Worm (Caenorhabditis elegans) whole organism, young adult: ENCODE measurements around the gene inpp-5K.

Experiments
- B0019.2 ChIP-seq: fragments of 200-800 bp; sonication (Bioruptor generic); conservative IDR thresholded peaks from 2 replicates; pipeline ENCODE4 v1.3.6; 2022; ENCODE audit warnings: missing genetic modification reagents, missing genetic modification characterization, missing compliant biosample characterization
- B0035.1 ChIP-seq: sonication (generic microtip); optimal IDR thresholded peaks from 2 replicates; lab custom pipeline; 2016; ENCODE audit warnings: missing genetic modification characterization, mild to moderate bottlenecking, missing compliant biosample characterization, missing genotype, missing genetic modification reagents
- C06A6.2 ChIP-seq: fragments of 200-800 bp; sonication (Bioruptor generic); conservative IDR thresholded peaks from 2 replicates; pipeline ENCODE4 v1.3.6; 2022; ENCODE audit warnings: missing genetic modification characterization, missing compliant biosample characterization
- F37B4.10 ChIP-seq: fragments of 200-800 bp; sonication (Bioruptor generic); IDR thresholded peaks from 2 replicates; pipeline ENCODE4 v1.3.6; 2022; ENCODE audit warnings: missing genetic modification characterization, missing compliant biosample characterization
- F39B2.1 ChIP-seq: fragments of 200-800 bp; sonication (Bioruptor generic); IDR thresholded peaks from 2 replicates; pipeline ENCODE4 v1.3.6; 2022; ENCODE audit warnings: missing genetic modification reagents, missing genetic modification characterization, missing compliant biosample characterization
- F49E8.2 ChIP-seq: sonication (generic microtip); optimal IDR thresholded peaks from 3 replicates; lab custom pipeline; 2017; ENCODE audit warnings: missing genetic modification characterization, mild to moderate bottlenecking, missing compliant biosample characterization, antibody characterized with exemption, moderate library complexity; ENCODE audit not compliant: insufficient read depth
- F55B11.4 ChIP-seq: sonication (generic microtip); optimal IDR thresholded peaks from 2 replicates; lab custom pipeline; 2016; ENCODE audit warnings: missing compliant biosample characterization, missing genetic modification characterization, borderline replicate concordance; ENCODE audit not compliant: insufficient read depth
- K11D2.4 ChIP-seq: fragments of 200-800 bp; sonication (Bioruptor generic); IDR thresholded peaks from 2 replicates; pipeline ENCODE4 v1.3.6; 2022; ENCODE audit warnings: missing genetic modification reagents, missing genetic modification characterization, missing compliant biosample characterization
- Y56A3A.18 ChIP-seq: fragments of 200-800 bp; sonication (Bioruptor generic); IDR thresholded peaks from 2 replicates; pipeline ENCODE4 v1.3.6; 2022; ENCODE audit warnings: missing genetic modification reagents, missing genetic modification characterization, missing compliant biosample characterization
- aptf-3 ChIP-seq: fragments of 200-800 bp; sonication (Bioruptor generic); IDR thresholded peaks from 2 replicates; pipeline ENCODE4 v1.3.6; 2022; ENCODE audit warnings: missing genetic modification characterization, missing compliant biosample characterization
- atf-7 ChIP-seq: sonication (generic microtip); optimal IDR thresholded peaks from 2 replicates; lab custom pipeline; 2017; ENCODE audit warnings: mild to moderate bottlenecking, missing genetic modification characterization, missing compliant biosample characterization
- attf-5 ChIP-seq: fragments of 200-800 bp; sonication (Bioruptor generic); optimal IDR thresholded peaks from 2 replicates; lab custom pipeline; 2018; ENCODE audit warnings: mild to moderate bottlenecking, missing genetic modification characterization, missing compliant biosample characterization
- bed-1 ChIP-seq: fragments of 200-800 bp; sonication (Bioruptor generic); IDR thresholded peaks from 2 replicates; pipeline ENCODE4 v1.3.6; 2022; ENCODE audit warnings: missing genetic modification reagents, missing genetic modification characterization, missing compliant biosample characterization
- bed-2 ChIP-seq: fragments of 200-800 bp; sonication (Bioruptor generic); IDR thresholded peaks from 2 replicates; pipeline ENCODE4 v1.3.6; 2022; ENCODE audit warnings: missing genetic modification reagents, missing genetic modification characterization, missing compliant biosample characterization
- ceh-58 ChIP-seq: fragments of 200-800 bp; sonication (Bioruptor generic); IDR thresholded peaks from 2 replicates; pipeline ENCODE4 v1.3.6; 2022; ENCODE audit warnings: missing genetic modification characterization, missing compliant biosample characterization
- chd-7 ChIP-seq: sonication (generic microtip); optimal IDR thresholded peaks from 2 replicates; lab custom pipeline; 2016; ENCODE audit warnings: mild to moderate bottlenecking, missing genetic modification characterization, moderate library complexity, missing compliant biosample characterization
- die-1 ChIP-seq: sonication (generic microtip); optimal IDR thresholded peaks from 2 replicates; lab custom pipeline; 2016; ENCODE audit warnings: missing genotype, mild to moderate bottlenecking, missing genetic modification characterization, missing compliant biosample characterization
- dpl-1 ChIP-seq: fragments of 150-350 bp; optimal IDR thresholded peaks from 2 replicates; lab custom pipeline; 2014; ENCODE audit warnings: missing biosample characterization, missing genetic modification reagents, missing genetic modification characterization
- fkh-3 ChIP-seq: sonication (generic microtip); optimal IDR thresholded peaks from 2 replicates; lab custom pipeline; 2016; ENCODE audit warnings: mild to moderate bottlenecking, missing genetic modification characterization, missing compliant biosample characterization
- hlh-26 ChIP-seq: fragments of 200-800 bp; sonication (Bioruptor generic); conservative IDR thresholded peaks from 2 replicates; pipeline ENCODE4 v1.3.6; 2022; ENCODE audit warnings: missing genetic modification reagents, missing genetic modification characterization, missing compliant biosample characterization
- hrde-1 ChIP-seq: sonication (generic microtip); optimal IDR thresholded peaks from 2 replicates; lab custom pipeline; 2016; ENCODE audit warnings: missing genetic modification characterization, mild to moderate bottlenecking, missing compliant biosample characterization, moderate library complexity, missing genotype, missing genetic modification reagents, borderline replicate concordance
- let-526 ChIP-seq: fragments of 200-800 bp; sonication (Bioruptor generic); IDR thresholded peaks from 2 replicates; pipeline ENCODE4 v1.3.6; 2022; ENCODE audit warnings: missing genetic modification reagents, missing genetic modification characterization, missing compliant biosample characterization
- let-607 ChIP-seq, 2 experiments: fragments of 200-800 bp in 1 of 2; sonication (Bioruptor generic) in 1 of 2; sonication (generic microtip) in 1 of 2; optimal IDR thresholded peaks; 2 replicates each; lab custom pipeline; 2016 to 2018; ENCODE audit warnings: mild to moderate bottlenecking in 2 of 2, missing compliant biosample characterization in 2 of 2, missing genetic modification characterization in 2 of 2, moderate library complexity in 2 of 2, missing genotype in 1 of 2
- lin-54 ChIP-seq: fragments of 200-800 bp; sonication (Bioruptor generic); optimal IDR thresholded peaks from 2 replicates; lab custom pipeline; 2018; ENCODE audit warnings: mild to moderate bottlenecking, missing genetic modification characterization, missing compliant biosample characterization
- lsl-1 ChIP-seq: fragments of 200-800 bp; sonication (Bioruptor generic); optimal IDR thresholded peaks from 2 replicates; lab custom pipeline; 2018; ENCODE audit warnings: mild to moderate bottlenecking, missing genetic modification characterization, moderate library complexity, missing compliant biosample characterization
- lsy-27 ChIP-seq: sonication (generic microtip); optimal IDR thresholded peaks from 2 replicates; lab custom pipeline; 2017; ENCODE audit warnings: missing genetic modification characterization, mild to moderate bottlenecking, missing compliant biosample characterization, antibody characterized with exemption, missing genotype, borderline replicate concordance; ENCODE audit not compliant: insufficient read depth
- madf-10 ChIP-seq: sonication (generic microtip); optimal IDR thresholded peaks from 2 replicates; lab custom pipeline; 2016; ENCODE audit warnings: mild to moderate bottlenecking, missing genetic modification characterization, missing compliant biosample characterization
- madf-3 ChIP-seq: fragments of 200-800 bp; sonication (Bioruptor generic); IDR thresholded peaks from 2 replicates; pipeline ENCODE4 v1.3.6; 2022; ENCODE audit warnings: missing genetic modification reagents, missing genetic modification characterization, missing compliant biosample characterization
- madf-6 ChIP-seq: fragments of 200-800 bp; sonication (Bioruptor generic); IDR thresholded peaks from 2 replicates; pipeline ENCODE4 v1.3.6; 2022; ENCODE audit warnings: missing genetic modification reagents, missing genetic modification characterization, missing compliant biosample characterization
- mel-28 ChIP-seq: sonication (generic microtip); optimal IDR thresholded peaks from 2 replicates; lab custom pipeline; 2016; ENCODE audit warnings: borderline replicate concordance, mild to moderate bottlenecking, missing genetic modification characterization, missing compliant biosample characterization
- nfya-1 ChIP-seq: sonication (generic microtip); optimal IDR thresholded peaks from 2 replicates; lab custom pipeline; 2017; ENCODE audit warnings: antibody characterized with exemption, missing compliant biosample characterization, missing genetic modification characterization, borderline replicate concordance; ENCODE audit not compliant: insufficient read depth
- nhr-120 ChIP-seq: fragments of 200-800 bp; sonication (Bioruptor generic); IDR thresholded peaks from 2 replicates; pipeline ENCODE4 v1.3.6; 2022; ENCODE audit warnings: missing genetic modification characterization, missing compliant biosample characterization
- nhr-179 ChIP-seq: sonication (generic microtip); optimal IDR thresholded peaks from 2 replicates; lab custom pipeline; 2016; ENCODE audit warnings: mild to moderate bottlenecking, missing genetic modification characterization, missing compliant biosample characterization
- nhr-27 ChIP-seq: fragments of 200-800 bp; sonication (Bioruptor generic); optimal IDR thresholded peaks from 2 replicates; lab custom pipeline; 2018; ENCODE audit warnings: mild to moderate bottlenecking, missing genetic modification characterization, moderate library complexity, missing compliant biosample characterization
- nhr-80 ChIP-seq: sonication (generic microtip); optimal IDR thresholded peaks from 2 replicates; lab custom pipeline; 2016; ENCODE audit warnings: missing genetic modification characterization, missing compliant biosample characterization
- nhr-90 ChIP-seq: sonication (generic microtip); optimal IDR thresholded peaks from 2 replicates; lab custom pipeline; 2016; ENCODE audit warnings: missing genotype, mild to moderate bottlenecking, missing genetic modification characterization, missing compliant biosample characterization
- rec-8 ChIP-seq, 2 experiments: sonication (generic microtip); optimal IDR thresholded peaks; 2 replicates each; lab custom pipeline; 2016; ENCODE audit warnings: mild to moderate bottlenecking in 2 of 2, missing genetic modification characterization in 2 of 2, missing genetic modification reagents in 2 of 2, missing genotype in 2 of 2, missing biosample characterization in 1 of 2, missing compliant biosample characterization in 1 of 2, moderate library complexity in 1 of 2
- repo-1 ChIP-seq: sonication (generic microtip); optimal IDR thresholded peaks from 2 replicates; lab custom pipeline; 2017; ENCODE audit warnings: mild to moderate bottlenecking, missing genetic modification characterization, missing compliant biosample characterization
- sdz-38 ChIP-seq: sonication (generic microtip); optimal IDR thresholded peaks from 2 replicates; lab custom pipeline; 2016; ENCODE audit warnings: missing genotype, missing genetic modification characterization, missing compliant biosample characterization
- snpc-4 ChIP-seq, 5 experiments: fragments of 150-350 bp in 1 of 5; sonication (generic microtip) in 4 of 5; optimal IDR thresholded peaks; 2 replicates each; lab custom pipeline; 2014 to 2018; ENCODE audit warnings: missing genetic modification characterization in 5 of 5, missing biosample characterization in 3 of 5, antibody characterized with exemption in 2 of 5, mild to moderate bottlenecking in 2 of 5, missing compliant biosample characterization in 2 of 5, missing genotype in 2 of 5, moderate library complexity in 2 of 5, missing genetic modification reagents in 1 of 5
- sptf-2 ChIP-seq: fragments of 200-800 bp; sonication (Bioruptor generic); optimal IDR thresholded peaks from 2 replicates; lab custom pipeline; 2018; ENCODE audit warnings: mild to moderate bottlenecking, missing genetic modification characterization, missing compliant biosample characterization
- tbp1 ChIP-seq: fragments of 200-800 bp; sonication (Bioruptor generic); optimal IDR thresholded peaks from 2 replicates; lab custom pipeline; 2018; ENCODE audit warnings: mild to moderate bottlenecking, missing genetic modification characterization, missing compliant biosample characterization
- tbx-9 ChIP-seq: sonication (generic microtip); optimal IDR thresholded peaks from 2 replicates; lab custom pipeline; 2016; ENCODE audit warnings: borderline replicate concordance, missing genetic modification characterization, inconsistent platforms, missing compliant biosample characterization
- ztf-22 ChIP-seq: fragments of 200-800 bp; sonication (Bioruptor generic); optimal IDR thresholded peaks from 2 replicates; lab custom pipeline; 2018; ENCODE audit warnings: mild to moderate bottlenecking, missing genetic modification characterization, moderate library complexity, missing compliant biosample characterization
- ztf-28 ChIP-seq: fragments of 200-800 bp; sonication (Bioruptor generic); IDR thresholded peaks from 2 replicates; pipeline ENCODE4 v1.3.6; 2022; ENCODE audit warnings: missing genetic modification reagents, missing genetic modification characterization, missing compliant biosample characterization

inpp-5K gene

DNA sequence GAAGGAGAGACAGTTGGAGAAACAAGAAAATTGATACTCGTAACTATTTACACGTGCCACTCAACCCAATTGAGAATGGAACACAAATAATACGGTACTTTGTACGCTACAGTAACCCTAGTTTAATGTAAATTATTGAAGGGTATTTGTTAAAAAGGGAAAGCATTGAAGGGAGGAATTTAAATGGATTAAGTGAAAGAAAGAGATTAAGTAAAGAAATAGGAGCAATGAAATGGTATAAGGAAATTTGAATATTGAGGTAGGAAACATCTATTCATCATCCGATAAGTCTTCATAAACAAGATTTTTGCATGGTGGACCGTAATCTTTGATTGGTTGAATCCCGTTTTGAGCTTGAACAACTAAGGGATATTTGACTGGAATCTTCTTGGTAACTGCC, 49.8 kb downstream of the inpp-5K start:
- TF ChIP-seq F55B11.4 (tag; lab: Kevin White, UChicago) (no peak), hlh-26 (GFP tag; lab: Robert Waterston, UW) (no peak), nhr-179 (no peak), nhr-90 (tag; lab: Kevin White, UChicago) (no peak), rec-8 (tag; optimal IDR thresholded peaks at IDR 0.05; lab: Kevin White, UChicago) (no peak), B0035.1 (tag; lab: Kevin White, UChicago) (no peak), bed-2 (GFP tag; lab: Robert Waterston, UW) (no peak), Y56A3A.18 (no peak)

DNA sequence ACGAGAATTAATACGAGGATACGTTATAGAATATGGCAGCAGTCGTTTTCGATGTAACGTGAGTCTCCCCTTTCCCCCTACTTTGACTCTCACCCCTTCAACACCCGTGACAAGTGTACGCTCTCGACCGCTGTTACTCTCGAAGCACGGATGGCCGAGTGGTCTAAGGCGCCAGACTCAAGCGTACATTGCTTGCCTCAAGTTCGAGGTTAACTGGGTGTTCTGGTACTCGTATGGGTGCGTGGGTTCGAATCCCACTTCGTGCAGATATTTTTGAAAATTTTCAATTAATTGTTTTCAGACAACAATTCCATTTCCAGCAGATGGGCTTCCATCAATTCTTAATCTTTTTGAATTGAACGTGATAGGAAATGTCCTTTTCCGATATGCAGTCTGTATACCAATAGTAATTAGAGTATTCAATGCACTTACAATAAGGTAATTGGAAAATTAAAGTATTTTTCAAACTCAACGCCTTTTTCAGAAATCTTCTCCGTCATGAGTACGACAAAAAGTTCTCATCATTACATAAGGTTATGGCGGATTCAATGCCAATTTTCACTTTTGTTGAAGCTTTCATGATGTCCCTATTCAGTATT, 51.6 kb downstream of the inpp-5K start:
- TF ChIP-seq dpl-1 (peak; percentile 12), die-1 (tag; lab: Kevin White, UChicago) (peak; percentile 92), F39B2.1 (no peak), sptf-2 (peak; percentile 39), tbp1 (GFP tag; lab: Kevin White, UChicago) (peak; percentile 99), nhr-27 (tag; lab: Kevin White, UChicago) (no peak), B0019.2 (GFP tag; lab: Robert Waterston, UW) (0 out of 2 replicates have a peak, but pooled peaks have one; percentile 46), ztf-22 (GFP tag; lab: Kevin White, UChicago) (peak; percentile 14), fkh-3 (tag; lab: Kevin White, UChicago) (peak; percentile 42), sdz-38 (tag; lab: Kevin White, UChicago) (no peak), bed-1 (GFP tag; lab: Robert Waterston, UW) (no peak), hrde-1 (peak; percentile 84), C06A6.2 (0 out of 2 replicates have a peak, but pooled peaks have one; percentile 18), atf-7 (tag; lab: Kevin White, UChicago) (peak; percentile 19), madf-10 (peak; percentile 63), attf-5 (GFP tag; lab: Kevin White, UChicago) (peak; percentile 63), tbx-9 (tag; lab: Kevin White, UChicago) (no peak), nfya-1 (no peak), madf-3 (GFP tag; lab: Robert Waterston, UW) (no peak), repo-1 (tag; lab: Kevin White, UChicago) (peak; percentile 55), lsl-1 (GFP tag; lab: Kevin White, UChicago) (peak; percentile 57), let-526 (no peak), nhr-120 (GFP tag; lab: Robert Waterston, UW) (no peak), aptf-3 (no peak), lin-54 (GFP tag; lab: Kevin White, UChicago) (peak; percentile 72), let-607 (tag; optimal IDR thresholded peaks at IDR 0.05; lab: Kevin White, UChicago) (peak; percentile 39 to 67), mel-28 (tag; lab: Kevin White, UChicago) (no peak), chd-7 (tag; lab: Kevin White, UChicago) (peak; percentile 81), ceh-58 (GFP tag; lab: Robert Waterston, UW) (no peak), F49E8.2 (tag; lab: Kevin White, UChicago) (peak; percentile 65), lsy-27 (tag; lab: Kevin White, UChicago) (no peak), snpc-4 (GFP tag; optimal IDR thresholded peaks at IDR 0.05; lab: Kevin White, UChicago) (peak; percentile 81), snpc-4 (tag; optimal IDR thresholded peaks at IDR 0.05; lab: Kevin White, UChicago) (peak; percentile 36 to 76 (median 64)), nhr-80 (tag; lab: Kevin White, UChicago) (peak; percentile 26), madf-6 (GFP tag; lab: Robert Waterston, UW) (peak; percentile 72), K11D2.4 (GFP tag; lab: Robert Waterston, UW) (peak; percentile 61), ztf-28 (GFP tag; lab: Robert Waterston, UW) (peak; percentile 74; the same call in 1 of the 2 replicates), F37B4.10 (GFP tag; lab: Robert Waterston, UW) (no peak)
